Fruit fly (Drosophila melanogaster): Measurements from ENCODE around the gene HP1e.

DNA sequence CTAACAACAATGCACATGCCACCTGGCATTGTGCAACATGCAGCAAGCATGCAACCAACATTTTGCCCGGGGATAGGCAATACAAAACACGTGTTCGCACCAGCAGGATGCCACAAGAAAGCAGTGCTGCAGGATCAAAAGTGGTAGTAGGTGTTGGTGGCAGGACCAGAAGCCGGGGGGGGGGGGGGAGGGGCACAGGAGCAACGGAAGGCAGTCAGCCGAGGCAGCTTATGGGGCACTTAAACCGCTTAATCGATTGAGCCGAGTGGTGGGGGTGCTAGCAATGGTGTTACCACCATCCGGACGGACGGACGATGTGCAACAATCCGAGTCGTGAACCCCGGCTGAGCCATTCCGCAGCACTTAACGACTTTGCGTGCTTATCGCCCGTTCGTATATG is 24.4 kb upstream of the HP1e start:
- TF ChIP-seq svp (GFP tag): no peak
- no peak for TF ChIP-seq Ets96B (tag; optimal IDR thresholded peaks at IDR 0.05)
- TF ChIP-seq CG6854 (GFP tag; optimal IDR thresholded peaks at IDR 0.05): no peak
- no peak for TF ChIP-seq Blimp-1 (GFP tag; optimal IDR thresholded peaks at IDR 0.05)
- no peak for TF ChIP-seq Eip93F (GFP tag; optimal IDR thresholded peaks at IDR 0.05)
- TF ChIP-seq CG6276 (GFP tag; optimal IDR thresholded peaks at IDR 0.05): no peak
- TF ChIP-seq Eip75B (GFP tag; optimal IDR thresholded peaks at IDR 0.05): no peak
- no peak for TF ChIP-seq Met (GFP tag; optimal IDR thresholded peaks at IDR 0.05)
- TF ChIP-seq CG6792 (GFP tag; optimal IDR thresholded peaks at IDR 0.05): no peak
- no peak for TF ChIP-seq Sox102F (GFP tag; optimal IDR thresholded peaks at IDR 0.05)
- TF ChIP-seq lz (GFP tag; optimal IDR thresholded peaks at IDR 0.05): no peak
